Fruit fly (Drosophila melanogaster) whole organism, embryonic: ENCODE measurements around the gene mats.

Source experiments
- Asciz ChIP-seq: fragments of 200-800 bp; sonication (Bioruptor generic); optimal IDR thresholded peaks from 2 replicates; lab custom pipeline; 2017; ENCODE audit warnings: missing biosample characterization, mild to moderate bottlenecking, missing genetic modification characterization, missing genetic modification reagents
- Bdp1 ChIP-seq: fragments of 200-800 bp; sonication (Bioruptor generic); optimal IDR thresholded peaks from 3 replicates; lab custom pipeline; 2016; ENCODE audit warnings: missing biosample characterization, missing genetic modification characterization
- BtbVII ChIP-seq: fragments of 200-800 bp; sonication (Bioruptor generic); optimal IDR thresholded peaks from 3 replicates; lab custom pipeline; 2017; ENCODE audit warnings: missing biosample characterization, mild to moderate bottlenecking, missing genetic modification characterization
- CG10274 ChIP-seq: fragments of 200-800 bp; sonication (Bioruptor generic); optimal IDR thresholded peaks from 3 replicates; lab custom pipeline; 2017; ENCODE audit warnings: missing biosample characterization, mild to moderate bottlenecking, missing genetic modification characterization
- CG10321 ChIP-seq: fragments of 200-800 bp; sonication (Bioruptor generic); IDR thresholded peaks from 2 replicates; pipeline ENCODE4 v1.3.6; 2022; ENCODE audit warnings: missing biosample characterization, missing genetic modification characterization
- CG10959 ChIP-seq: fragments of 200-800 bp; sonication (Bioruptor generic); IDR thresholded peaks from 2 replicates; pipeline ENCODE4 v1.3.6; 2022; ENCODE audit warnings: missing biosample characterization, missing genetic modification characterization
- CG11695 ChIP-seq: fragments of 200-800 bp; sonication (Bioruptor generic); IDR thresholded peaks from 3 replicates; pipeline ENCODE4 v1.3.6; 2022; ENCODE audit warnings: missing biosample characterization, missing genetic modification characterization
- CG12236 ChIP-seq: fragments of 200-800 bp; sonication (Bioruptor generic); optimal IDR thresholded peaks from 2 replicates; lab custom pipeline; 2016; ENCODE audit warnings: missing biosample characterization, missing genetic modification characterization
- CG1647 ChIP-seq: fragments of 200-800 bp; sonication (Bioruptor generic); optimal IDR thresholded peaks from 3 replicates; lab custom pipeline; 2016; ENCODE audit warnings: missing biosample characterization, missing genetic modification characterization
- CG17385 ChIP-seq: fragments of 200-800 bp; sonication (Bioruptor generic); optimal IDR thresholded peaks from 3 replicates; lab custom pipeline; 2018; ENCODE audit warnings: missing biosample characterization, mild to moderate bottlenecking, missing genetic modification characterization
- CG34376 ChIP-seq: fragments of 200-800 bp; sonication (Bioruptor generic); optimal IDR thresholded peaks from 2 replicates; lab custom pipeline; 2018; ENCODE audit warnings: missing biosample characterization, mild to moderate bottlenecking, missing genetic modification characterization
- CG6175 ChIP-seq: fragments of 200-800 bp; sonication (Bioruptor generic); IDR thresholded peaks from 3 replicates; pipeline ENCODE4 v1.3.6; 2022; ENCODE audit warnings: missing biosample characterization, missing genetic modification characterization
- CG6654 ChIP-seq: fragments of 200-800 bp; sonication (Bioruptor generic); optimal IDR thresholded peaks from 2 replicates; lab custom pipeline; 2017; ENCODE audit warnings: missing biosample characterization, mild to moderate bottlenecking, missing genetic modification characterization
- CG7556 ChIP-seq: fragments of 200-800 bp; sonication (Bioruptor generic); optimal IDR thresholded peaks from 2 replicates; lab custom pipeline; 2017; ENCODE audit warnings: missing biosample characterization, mild to moderate bottlenecking, missing genetic modification characterization
- CG7963 ChIP-seq: fragments of 200-800 bp; sonication (Bioruptor generic); IDR thresholded peaks from 3 replicates; pipeline ENCODE4 v1.3.6; 2022; ENCODE audit warnings: missing biosample characterization, missing genetic modification characterization; ENCODE audit not compliant: partially characterized antibody
- CG8281 ChIP-seq: fragments of 200-800 bp; sonication (Bioruptor generic); optimal IDR thresholded peaks from 2 replicates; lab custom pipeline; 2018; ENCODE audit warnings: missing biosample characterization, mild to moderate bottlenecking, missing genetic modification characterization, moderate library complexity
- D19A ChIP-seq: fragments of 200-800 bp; optimal IDR thresholded peaks from 3 replicates; lab custom pipeline; 2019; ENCODE audit warnings: missing biosample characterization, mild to moderate bottlenecking, missing genetic modification characterization, moderate library complexity
- D19B ChIP-seq: fragments of 200-800 bp; sonication (Bioruptor generic); optimal IDR thresholded peaks from 2 replicates; lab custom pipeline; 2017; ENCODE audit warnings: missing biosample characterization, mild to moderate bottlenecking, missing genetic modification characterization
- Eip74EF ChIP-seq, 2 experiments: fragments of 200-800 bp in 1 of 2; fragments of >200 bp in 1 of 2; sonication (Bioruptor generic) in 1 of 2; optimal IDR thresholded peaks; 2 replicates each; lab custom pipeline; 2017 to 2019; ENCODE audit warnings: missing biosample characterization in 2 of 2, missing genetic modification characterization in 2 of 2, mild to moderate bottlenecking in 1 of 2, moderate library complexity in 1 of 2
- Ets97D ChIP-seq: fragments of 200-800 bp; sonication (Bioruptor generic); optimal IDR thresholded peaks from 3 replicates; lab custom pipeline; 2016; ENCODE audit warnings: missing biosample characterization, missing genetic modification characterization
- Fer1 ChIP-seq: fragments of 200-800 bp; sonication (Bioruptor generic); optimal IDR thresholded peaks from 2 replicates; lab custom pipeline; 2017; ENCODE audit warnings: missing biosample characterization, mild to moderate bottlenecking, missing genetic modification characterization
- Hand ChIP-seq: fragments of 200-800 bp; sonication (Bioruptor generic); optimal IDR thresholded peaks from 2 replicates; lab custom pipeline; 2017; ENCODE audit warnings: mild to moderate bottlenecking, missing biosample characterization, missing genetic modification reagents, missing genetic modification characterization
- Hr51 ChIP-seq, 2 experiments: fragments of 200-800 bp; sonication (Bioruptor generic); optimal IDR thresholded peaks; 2 replicates in 1 of 2; 3 replicates in 1 of 2; lab custom pipeline; 2016 to 2018; ENCODE audit warnings: missing biosample characterization in 2 of 2, missing genetic modification characterization in 2 of 2, mild to moderate bottlenecking in 1 of 2, moderate library complexity in 1 of 2
- Mad ChIP-seq: fragments of 200-800 bp; sonication (Bioruptor generic); optimal IDR thresholded peaks from 2 replicates; lab custom pipeline; 2016; ENCODE audit warnings: missing biosample characterization, missing genetic modification characterization
- Med ChIP-seq: fragments of 200-800 bp; sonication (Bioruptor generic); peaks from one replicate; lab custom pipeline; 2016; ENCODE audit warnings: missing biosample characterization, missing genetic modification characterization, mild to moderate bottlenecking, inconsistent platforms, moderate library complexity
- Myb ChIP-seq: fragments of 200-800 bp; sonication (Bioruptor generic); optimal IDR thresholded peaks from 2 replicates; lab custom pipeline; 2016; ENCODE audit warnings: missing biosample characterization, missing genetic modification characterization
- Nf-YB ChIP-seq: fragments of 200-800 bp; sonication (Bioruptor generic); optimal IDR thresholded peaks from 3 replicates; lab custom pipeline; 2019; ENCODE audit warnings: missing biosample characterization, mild to moderate bottlenecking, missing genetic modification characterization, moderate library complexity
- Nf-YC ChIP-seq: fragments of 200-800 bp; optimal IDR thresholded peaks from 3 replicates; lab custom pipeline; 2019; ENCODE audit warnings: missing biosample characterization, mild to moderate bottlenecking, missing genetic modification characterization, moderate library complexity
- Scr ChIP-seq: fragments of 200-800 bp; sonication (Bioruptor generic); IDR thresholded peaks from 2 replicates; pipeline ENCODE4 v1.3.6; 2022; ENCODE audit warnings: missing biosample characterization, missing genetic modification characterization; ENCODE audit not compliant: partially characterized antibody
- cad ChIP-seq: fragments of >200 bp; optimal IDR thresholded peaks from 2 replicates; lab custom pipeline; 2017; ENCODE audit warnings: missing biosample characterization, missing genetic modification characterization
- caup ChIP-seq: fragments of 200-800 bp; sonication (Bioruptor generic); optimal IDR thresholded peaks from 3 replicates; lab custom pipeline; 2017; ENCODE audit warnings: missing biosample characterization, mild to moderate bottlenecking, missing genetic modification characterization, moderate library complexity; ENCODE audit not compliant: severe bottlenecking
- exex ChIP-seq: fragments of 200-800 bp; sonication (Bioruptor generic); optimal IDR thresholded peaks from 4 replicates; lab custom pipeline; 2018; ENCODE audit warnings: missing biosample characterization, mild to moderate bottlenecking, missing genetic modification characterization, moderate library complexity
- eyg ChIP-seq: fragments of 200-800 bp; sonication (Bioruptor generic); optimal IDR thresholded peaks from 3 replicates; lab custom pipeline; 2016; ENCODE audit warnings: missing biosample characterization, missing genetic modification characterization
- gfzf ChIP-seq: fragments of 200-800 bp; sonication (Bioruptor generic); optimal IDR thresholded peaks from 2 replicates; lab custom pipeline; 2016; ENCODE audit warnings: missing biosample characterization, mild to moderate bottlenecking, missing genetic modification characterization, moderate library complexity
- grn ChIP-seq: fragments of 200-800 bp; sonication (Bioruptor generic); optimal IDR thresholded peaks from 3 replicates; lab custom pipeline; 2017; ENCODE audit warnings: missing biosample characterization, missing genetic modification characterization
- kah ChIP-seq: fragments of 200-800 bp; sonication (Bioruptor generic); optimal IDR thresholded peaks from 2 replicates; lab custom pipeline; 2018; ENCODE audit warnings: missing biosample characterization, mild to moderate bottlenecking, missing genetic modification characterization
- lov ChIP-seq, 2 experiments: fragments of 200-800 bp in 1 of 2; fragments of >200 bp in 1 of 2; sonication (Bioruptor generic) in 1 of 2; IDR thresholded peaks in 1 of 2; optimal IDR thresholded peaks in 1 of 2; 2 replicates in 1 of 2; 3 replicates in 1 of 2; pipeline versions ENCODE4 v1.3.6 to Lab custom; 2017 to 2022; ENCODE audit warnings: missing biosample characterization in 1 of 2, missing genetic modification characterization in 1 of 2
- nau ChIP-seq: fragments of 200-800 bp; sonication (Bioruptor generic); optimal IDR thresholded peaks from 3 replicates; lab custom pipeline; 2017; ENCODE audit warnings: missing biosample characterization, mild to moderate bottlenecking, missing genetic modification characterization, missing genetic modification reagents
- oc ChIP-seq: fragments of 200-800 bp; sonication (Bioruptor generic); optimal IDR thresholded peaks from 2 replicates; lab custom pipeline; 2018; ENCODE audit warnings: missing biosample characterization, mild to moderate bottlenecking, missing genetic modification characterization, moderate library complexity
- odd ChIP-seq: fragments of 200-800 bp; sonication (Bioruptor generic); optimal IDR thresholded peaks from 2 replicates; lab custom pipeline; 2017; ENCODE audit warnings: missing biosample characterization, mild to moderate bottlenecking, missing genetic modification characterization
- pfk ChIP-seq: fragments of 200-800 bp; sonication (Bioruptor generic); optimal IDR thresholded peaks from 2 replicates; lab custom pipeline; 2018; ENCODE audit warnings: missing biosample characterization, mild to moderate bottlenecking, missing genetic modification characterization, moderate library complexity
- phol ChIP-seq: fragments of 200-800 bp; sonication (Bioruptor generic); optimal IDR thresholded peaks from 3 replicates; lab custom pipeline; 2018; ENCODE audit warnings: missing biosample characterization, mild to moderate bottlenecking, missing genetic modification characterization, moderate library complexity
- sens ChIP-seq: fragments of 200-800 bp; sonication (Bioruptor generic); peaks from one replicate; lab custom pipeline; 2016; ENCODE audit warnings: missing biosample characterization, missing genetic modification characterization
- sens-2 ChIP-seq: fragments of 200-800 bp; sonication (Bioruptor generic); IDR thresholded peaks from 2 replicates; pipeline ENCODE4 v1.3.6; 2022; ENCODE audit warnings: missing biosample characterization, missing genetic modification characterization
- sqz ChIP-seq: fragments of 200-800 bp; sonication (Bioruptor generic); optimal IDR thresholded peaks from 3 replicates; lab custom pipeline; 2018; ENCODE audit warnings: missing biosample characterization, mild to moderate bottlenecking, missing genetic modification characterization
- ttk ChIP-seq: fragments of 200-800 bp; sonication (Bioruptor generic); IDR thresholded peaks from 2 replicates; pipeline ENCODE4 v2.1.2; 2022; ENCODE audit warnings: missing biosample characterization, missing genetic modification characterization
- tup ChIP-seq: fragments of 200-800 bp; sonication (Bioruptor generic); optimal IDR thresholded peaks from 2 replicates; lab custom pipeline; 2016; ENCODE audit warnings: missing biosample characterization, mild to moderate bottlenecking, missing genetic modification characterization, moderate library complexity
- unc-4 ChIP-seq: fragments of 200-800 bp; sonication (Bioruptor generic); IDR thresholded peaks from 2 replicates; pipeline ENCODE4 v1.3.6; 2022; ENCODE audit warnings: missing biosample characterization, missing genetic modification characterization; ENCODE audit not compliant: partially characterized antibody
- vfl ChIP-seq: fragments of 200-800 bp; sonication (Bioruptor generic); optimal IDR thresholded peaks from 2 replicates; lab custom pipeline; 2016; ENCODE audit warnings: missing biosample characterization, missing genetic modification characterization

The mats gene

DNA sequence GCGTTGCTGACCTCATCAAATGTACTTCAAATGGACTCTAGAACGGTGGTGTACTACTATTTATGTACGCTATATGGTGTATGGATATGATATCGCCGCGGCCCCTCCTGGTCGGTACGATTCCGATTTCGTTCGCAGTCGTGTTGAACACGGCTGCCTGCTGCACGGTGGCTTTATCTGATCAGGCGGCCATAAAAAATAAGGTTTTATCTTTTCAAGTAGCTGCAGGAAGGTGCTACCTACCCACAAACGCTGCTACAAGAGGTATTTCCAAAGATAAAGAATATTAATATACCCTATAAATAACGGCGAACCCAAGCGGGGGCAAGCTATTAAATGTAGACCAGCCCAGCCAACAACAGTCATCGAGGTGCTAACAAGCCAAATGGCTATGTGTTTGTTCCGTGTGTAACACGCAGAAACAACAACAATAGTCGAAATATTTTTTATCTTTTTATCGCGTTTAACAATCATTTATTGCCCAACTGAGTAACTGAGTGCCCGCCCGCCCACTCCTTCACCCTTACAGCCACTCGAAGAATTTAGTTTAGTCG, 29.0 kb downstream of the mats start:
- TF ChIP-seq vfl (GFP tag; lab: Kevin White, UChicago) = no peak
- TF ChIP-seq Hr51 (GFP tag; optimal IDR thresholded peaks at IDR 0.05; lab: Kevin White, UChicago) = no peak
- TF ChIP-seq Scr = no peak
- TF ChIP-seq Nf-YC = no peak
- TF ChIP-seq unc-4 = no peak
- no peak for TF ChIP-seq pfk (GFP tag; lab: Kevin White, UChicago)
- TF ChIP-seq Fer1 (GFP tag; lab: Kevin White, UChicago) = no peak
- no peak for TF ChIP-seq lov (optimal IDR thresholded peaks at IDR 0.05; lab: Kevin White, UChicago)
- TF ChIP-seq lov (GFP tag; IDR thresholded peaks at IDR 0.05; lab: Robert Waterston, UW) = no peak
- TF ChIP-seq CG7963 = no peak
- TF ChIP-seq nau = no peak
- peak; percentile 25 for TF ChIP-seq caup
- TF ChIP-seq CG6175 (GFP tag; lab: Robert Waterston, UW) = 0 out of 3 replicates have a peak, but pooled peaks have one; percentile 25
- TF ChIP-seq sqz (GFP tag; lab: Kevin White, UChicago) = no peak
- peak; percentile 62 for TF ChIP-seq Med (GFP tag; lab: Kevin White, UChicago)
- no peak for TF ChIP-seq CG6654 (GFP tag; lab: Kevin White, UChicago)
- peak; percentile 90 for TF ChIP-seq grn (GFP tag; lab: Kevin White, UChicago)
- no peak for TF ChIP-seq CG10321 (GFP tag; lab: Robert Waterston, UW)
- peak; percentile 98 for TF ChIP-seq CG34376 (GFP tag; lab: Kevin White, UChicago)
- no peak for TF ChIP-seq exex
- peak; percentile 60 for TF ChIP-seq D19A
- TF ChIP-seq cad (GFP tag; lab: Kevin White, UChicago) = peak; percentile 13
- TF ChIP-seq CG10959 (GFP tag; lab: Robert Waterston, UW) = no peak
- TF ChIP-seq D19B (GFP tag; lab: Kevin White, UChicago) = peak; percentile 23
- TF ChIP-seq Eip74EF (GFP tag; optimal IDR thresholded peaks at IDR 0.05; lab: Kevin White, UChicago) = no peak
- no peak for TF ChIP-seq Myb (GFP tag; lab: Kevin White, UChicago)
- TF ChIP-seq kah (GFP tag; lab: Kevin White, UChicago) = no peak
- no peak for TF ChIP-seq gfzf (GFP tag; lab: Kevin White, UChicago)
- no peak for TF ChIP-seq sens-2 (GFP tag; lab: Robert Waterston, UW)
- no peak for TF ChIP-seq CG10274 (GFP tag; lab: Kevin White, UChicago)
- TF ChIP-seq oc (tag; lab: Kevin White, UChicago) = no peak
- TF ChIP-seq tup (GFP tag; lab: Kevin White, UChicago) = no peak
- no peak for TF ChIP-seq Ets97D (GFP tag; lab: Kevin White, UChicago)
- no peak for TF ChIP-seq eyg (GFP tag; lab: Kevin White, UChicago)
- TF ChIP-seq CG1647 = no peak
- TF ChIP-seq CG8281 = peak; percentile 84
- no peak for TF ChIP-seq Mad (GFP tag; lab: Kevin White, UChicago)
- no peak for TF ChIP-seq phol
- no peak for TF ChIP-seq CG17385 (GFP tag; lab: Kevin White, UChicago)
- no peak for TF ChIP-seq Asciz (GFP tag; lab: Kevin White, UChicago)
- no peak for TF ChIP-seq Bdp1 (GFP tag; lab: Kevin White, UChicago)
- no peak for TF ChIP-seq CG7556 (GFP tag; lab: Kevin White, UChicago)
- no peak for TF ChIP-seq CG12236 (GFP tag; lab: Kevin White, UChicago)
- no peak for TF ChIP-seq CG11695 (GFP tag; lab: Robert Waterston, UW)
- no peak for TF ChIP-seq ttk (GFP tag; lab: Robert Waterston, UW)
- no peak for TF ChIP-seq BtbVII (GFP tag; lab: Kevin White, UChicago)
- TF ChIP-seq Nf-YB = peak; percentile 23
- TF ChIP-seq odd (GFP tag; lab: Kevin White, UChicago) = peak; percentile 5
- TF ChIP-seq Hand = no peak
- peak; percentile 56 for TF ChIP-seq sens (GFP tag; lab: Kevin White, UChicago)
